Worm (Caenorhabditis elegans) whole organism, mixed stage, embryonic: ENCODE data around the gene K03H1.7.

ENCODE experiments used
- M03D4.4 ChIP-seq: sonication (generic microtip); optimal IDR thresholded peaks from 2 replicates; lab custom pipeline; 2017; ENCODE audit warnings: mild to moderate bottlenecking, missing genetic modification characterization, missing compliant biosample characterization
- bed-3 ChIP-seq: fragments of 200-800 bp; sonication (Bioruptor generic); optimal IDR thresholded peaks from 3 replicates; lab custom pipeline; 2018; ENCODE audit warnings: mild to moderate bottlenecking, missing genetic modification characterization, moderate library complexity, missing compliant biosample characterization
- ceh-39 ChIP-seq: fragments of 150-350 bp; optimal IDR thresholded peaks from 2 replicates; lab custom pipeline; 2014; ENCODE audit warnings: missing biosample characterization, missing genetic modification characterization
- ceh-83 ChIP-seq: fragments of 200-800 bp; sonication (Bioruptor generic); optimal IDR thresholded peaks from 2 replicates; lab custom pipeline; 2018; ENCODE audit warnings: mild to moderate bottlenecking, missing genetic modification characterization, missing compliant biosample characterization
- ces-1 ChIP-seq: fragments of 150-350 bp; optimal IDR thresholded peaks from 2 replicates; lab custom pipeline; 2014; ENCODE audit warnings: missing biosample characterization, missing genetic modification reagents, missing genetic modification characterization
- cnd-1 ChIP-seq: fragments of 200-800 bp; sonication (Bioruptor generic); optimal IDR thresholded peaks from 2 replicates; lab custom pipeline; 2018; ENCODE audit warnings: mild to moderate bottlenecking, missing genetic modification characterization, missing compliant biosample characterization
- drap-1 ChIP-seq: fragments of 200-800 bp; sonication (Bioruptor generic); optimal IDR thresholded peaks from 3 replicates; lab custom pipeline; 2018; ENCODE audit warnings: mild to moderate bottlenecking, missing genetic modification characterization, missing compliant biosample characterization
- elt-1 ChIP-seq: sonication (generic microtip); optimal IDR thresholded peaks from 2 replicates; lab custom pipeline; 2017; ENCODE audit warnings: missing genetic modification characterization, mild to moderate bottlenecking, missing compliant biosample characterization, antibody characterized with exemption, moderate library complexity, borderline replicate concordance; ENCODE audit not compliant: insufficient read depth
- elt-3 ChIP-seq: fragments of 150-350 bp; optimal IDR thresholded peaks from 2 replicates; lab custom pipeline; 2014; ENCODE audit warnings: missing biosample characterization, missing genetic modification characterization
- flh-1 ChIP-seq: fragments of 200-800 bp; sonication (Bioruptor generic); optimal IDR thresholded peaks from 2 replicates; lab custom pipeline; 2018; ENCODE audit warnings: mild to moderate bottlenecking, missing genetic modification characterization, moderate library complexity, missing compliant biosample characterization
- ham-2 ChIP-seq: fragments of 200-800 bp; sonication (Bioruptor generic); optimal IDR thresholded peaks from 2 replicates; lab custom pipeline; 2018; ENCODE audit warnings: mild to moderate bottlenecking, missing genetic modification characterization, missing compliant biosample characterization
- hlh-1 ChIP-seq: fragments of 150-350 bp; optimal IDR thresholded peaks from 2 replicates; lab custom pipeline; 2014; ENCODE audit warnings: missing biosample characterization, missing genetic modification reagents, missing genetic modification characterization
- lin-13 ChIP-seq: fragments of 150-350 bp; optimal IDR thresholded peaks from 2 replicates; lab custom pipeline; 2014; ENCODE audit warnings: missing biosample characterization, missing genetic modification characterization
- lin-32 ChIP-seq: fragments of 200-800 bp; sonication (Bioruptor generic); optimal IDR thresholded peaks from 2 replicates; lab custom pipeline; 2018; ENCODE audit warnings: mild to moderate bottlenecking, missing genetic modification characterization, missing compliant biosample characterization
- lsy-2 ChIP-seq: fragments of 150-350 bp; optimal IDR thresholded peaks from 2 replicates; lab custom pipeline; 2014; ENCODE audit warnings: missing biosample characterization, missing genetic modification characterization
- mab-5 ChIP-seq: fragments of 150-350 bp; optimal IDR thresholded peaks from 2 replicates; lab custom pipeline; 2014; ENCODE audit warnings: missing biosample characterization, missing genetic modification characterization
- mep-1 ChIP-seq: fragments of 150-350 bp; optimal IDR thresholded peaks from 2 replicates; lab custom pipeline; 2017; ENCODE audit warnings: missing biosample characterization, missing genetic modification reagents, missing genetic modification characterization, inconsistent platforms
- nhr-12 ChIP-seq: fragments of 150-350 bp; optimal IDR thresholded peaks from 2 replicates; lab custom pipeline; 2014; ENCODE audit warnings: missing biosample characterization, missing genetic modification characterization
- nhr-2 ChIP-seq: fragments of 150-350 bp; optimal IDR thresholded peaks from 2 replicates; lab custom pipeline; 2014; ENCODE audit warnings: missing biosample characterization, missing genetic modification characterization
- nhr-237 ChIP-seq: fragments of 150-350 bp; optimal IDR thresholded peaks from 2 replicates; lab custom pipeline; 2014; ENCODE audit warnings: missing biosample characterization, missing genetic modification characterization
- nhr-76 ChIP-seq: sonication (generic microtip); optimal IDR thresholded peaks from 2 replicates; lab custom pipeline; 2017; ENCODE audit warnings: missing biosample characterization, missing genetic modification characterization
- pha-4 ChIP-seq: fragments of 150-350 bp; optimal IDR thresholded peaks from 2 replicates; lab custom pipeline; 2018; ENCODE audit warnings: missing biosample characterization, missing genetic modification reagents, missing genetic modification characterization
- sem-2 ChIP-seq: fragments of 200-800 bp; sonication (Bioruptor generic); optimal IDR thresholded peaks from 2 replicates; lab custom pipeline; 2018; ENCODE audit warnings: mild to moderate bottlenecking, missing genetic modification characterization, missing compliant biosample characterization
- snpc-4 ChIP-seq: fragments of 150-350 bp; optimal IDR thresholded peaks from 2 replicates; lab custom pipeline; 2014; ENCODE audit warnings: missing biosample characterization, missing genetic modification characterization
- sptf-1 ChIP-seq: sonication (generic microtip); optimal IDR thresholded peaks from 2 replicates; lab custom pipeline; 2017; ENCODE audit warnings: mild to moderate bottlenecking, missing genetic modification characterization, moderate library complexity, missing compliant biosample characterization
- unc-120 ChIP-seq: sonication (generic microtip); optimal IDR thresholded peaks from 2 replicates; lab custom pipeline; 2017; ENCODE audit warnings: missing genetic modification characterization, missing compliant biosample characterization; ENCODE audit not compliant: poor library complexity, severe bottlenecking
- unc-39 ChIP-seq: fragments of 150-350 bp; optimal IDR thresholded peaks from 2 replicates; lab custom pipeline; 2014; ENCODE audit warnings: missing biosample characterization, missing genetic modification characterization
- unc-62 ChIP-seq: fragments of 150-350 bp; optimal IDR thresholded peaks from 2 replicates; lab custom pipeline; 2014; ENCODE audit warnings: missing biosample characterization, missing genetic modification reagents, missing genetic modification characterization
- ztf-11 ChIP-seq: fragments of 150-350 bp; optimal IDR thresholded peaks from 2 replicates; lab custom pipeline; 2014; ENCODE audit warnings: missing biosample characterization, missing genetic modification characterization

Gene K03H1.7

ce11 chrIII:9908769-9909168, 38.4 kb upstream of the K03H1.7 start:
- no peak for TF ChIP-seq snpc-4 (tag; lab: Kevin White, UChicago)
- TF ChIP-seq mab-5 (tag; lab: Kevin White, UChicago), result no peak
- TF ChIP-seq mep-1, result no peak
- no peak for TF ChIP-seq unc-120 (tag; lab: Kevin White, UChicago)
- no peak for TF ChIP-seq lin-13
- TF ChIP-seq ham-2 (GFP tag; lab: Kevin White, UChicago), result no peak

ce11 chrIII:9910608-9911479, 36.4 kb upstream of the K03H1.7 start, which contains the start of the genes cyld-1 and F40F12.9:
Gene cyld-1 (minus strand): TSS chrIII:9910658.
Gene F40F12.9 (plus strand): TSS chrIII:9911328.
- TF ChIP-seq ztf-11 (tag; lab: Kevin White, UChicago) (no peak), drap-1 (GFP tag; lab: Kevin White, UChicago) (no peak), M03D4.4 (tag; lab: Kevin White, UChicago) (no peak), ces-1 (GFP tag; lab: Kevin White, UChicago) (no peak), mep-1 (no peak), flh-1 (GFP tag; lab: Kevin White, UChicago) (no peak), snpc-4 (tag; lab: Kevin White, UChicago) (no peak), cnd-1 (no peak), nhr-12 (tag; lab: Kevin White, UChicago) (no peak), sptf-1 (no peak), unc-39 (tag; lab: Kevin White, UChicago) (no peak), nhr-76 (no peak), unc-62 (GFP tag; lab: Kevin White, UChicago) (no peak)
- TF ChIP-seq, all 35 proteins: peak for 0

- TF ChIP-seq unc-39 (tag; lab: Kevin White, UChicago), result no peak
- TF ChIP-seq ceh-83 (GFP tag; lab: Kevin White, UChicago), result no peak
- no peak for TF ChIP-seq elt-3
- TF ChIP-seq pha-4 (tag; lab: Kevin White, UChicago), result no peak
- TF ChIP-seq nhr-12 (tag; lab: Kevin White, UChicago), result no peak
- TF ChIP-seq sptf-1, result no peak
- no peak for TF ChIP-seq ztf-11 (tag; lab: Kevin White, UChicago)
- TF ChIP-seq nhr-2 (tag; lab: Kevin White, UChicago), result no peak
- no peak for TF ChIP-seq nhr-76
- no peak for TF ChIP-seq bed-3 (GFP tag; lab: Kevin White, UChicago)
- TF ChIP-seq cnd-1, result no peak
- TF ChIP-seq, all 35 proteins: peak for 0
Measured at ce11 chrIII:9912501-9912900, 34.7 kb upstream of the K03H1.7 start.

ce11 chrIII:9912998-9913397, 34.2 kb upstream of the K03H1.7 start:
- TF ChIP-seq hlh-1 (no peak), ceh-39 (tag; lab: Kevin White, UChicago) (no peak), nhr-2 (tag; lab: Kevin White, UChicago) (no peak), unc-62 (GFP tag; lab: Kevin White, UChicago) (no peak), unc-120 (tag; lab: Kevin White, UChicago) (no peak), nhr-237 (no peak), elt-1 (no peak), cnd-1 (no peak), lsy-2 (tag; lab: Kevin White, UChicago) (no peak), nhr-76 (no peak), sem-2 (GFP tag; lab: Kevin White, UChicago) (no peak), mab-5 (tag; lab: Kevin White, UChicago) (no peak)

ce11 chrIII:9913722-9914121, 33.5 kb upstream of the K03H1.7 start, which contains the start of gene cbp-3:
Gene cbp-3 (plus strand): TSS chrIII:9913993.
- no peak for TF ChIP-seq flh-1 (GFP tag; lab: Kevin White, UChicago)
- TF ChIP-seq nhr-12 (tag; lab: Kevin White, UChicago), result no peak
- TF ChIP-seq ham-2 (GFP tag; lab: Kevin White, UChicago), result no peak
- no peak for TF ChIP-seq bed-3 (GFP tag; lab: Kevin White, UChicago)
- no peak for TF ChIP-seq M03D4.4 (tag; lab: Kevin White, UChicago)
- TF ChIP-seq ces-1 (GFP tag; lab: Kevin White, UChicago), result no peak
- no peak for TF ChIP-seq hlh-1
- no peak for TF ChIP-seq elt-3
- no peak for TF ChIP-seq elt-1
- TF ChIP-seq unc-120 (tag; lab: Kevin White, UChicago), result no peak
- no peak for TF ChIP-seq lin-32 (GFP tag; lab: Kevin White, UChicago)
- TF ChIP-seq drap-1 (GFP tag; lab: Kevin White, UChicago), result no peak
- no peak for TF ChIP-seq nhr-76
- TF ChIP-seq mep-1, result no peak
- no peak for TF ChIP-seq unc-62 (GFP tag; lab: Kevin White, UChicago)
